Fruit fly (Drosophila melanogaster): ENCODE results near the gene CG43439.
A peak's percentile ranks its signal among the peaks of the same experiment; 100 is the strongest.

The CG43439 gene

dm6 chr3L:6984486-6984885 is at the start of gene CG43439, which contains the start of gene CG32388:
TSS of gene CG43439 (minus strand) at chr3L:6984586.
TSS of gene CG32388 (minus strand) at chr3L:6984586.
- TF ChIP-seq CG14655 (GFP tag; optimal IDR thresholded peaks at IDR 0.05) (no peak), Pif1A (GFP tag; optimal IDR thresholded peaks at IDR 0.05) (no peak), CG8159 (tag; optimal IDR thresholded peaks at IDR 0.05) (no peak), CG8301 (tag; optimal IDR thresholded peaks at IDR 0.05) (no peak), fd96Ca (GFP tag; IDR thresholded peaks at IDR 0.05) (no peak), Snoo (tag; optimal IDR thresholded peaks at IDR 0.05) (no peak), gl (tag; optimal IDR thresholded peaks at IDR 0.05) (no peak), CG4496 (GFP tag; IDR thresholded peaks at IDR 0.05) (no peak), CG15710 (tag; optimal IDR thresholded peaks at IDR 0.05) (no peak), Pif1B (GFP tag; optimal IDR thresholded peaks at IDR 0.05) (no peak), Ets98B (GFP tag; IDR thresholded peaks at IDR 0.05) (no peak), CG32121 (GFP tag; IDR thresholded peaks at IDR 0.05) (no peak), D1 (tag; optimal IDR thresholded peaks at IDR 0.05) (no peak), CG12605 (GFP tag; IDR thresholded peaks at IDR 0.05) (no peak), CG10348 (GFP tag; IDR thresholded peaks at IDR 0.05) (no peak), CG13204 (GFP tag; optimal IDR thresholded peaks at IDR 0.05) (no peak)

- no peak for TF ChIP-seq CG14655 (GFP tag; optimal IDR thresholded peaks at IDR 0.05)
- TF ChIP-seq EcR (GFP tag; optimal IDR thresholded peaks at IDR 0.05) = no peak
- no peak for TF ChIP-seq Snoo (tag; optimal IDR thresholded peaks at IDR 0.05)
- no peak for TF ChIP-seq CG34367 (tag; optimal IDR thresholded peaks at IDR 0.05)
- TF ChIP-seq CG4496 (GFP tag; IDR thresholded peaks at IDR 0.05) = no peak
- TF ChIP-seq CG8159 (tag; optimal IDR thresholded peaks at IDR 0.05) = no peak
- TF ChIP-seq CG15710 (tag; optimal IDR thresholded peaks at IDR 0.05) = no peak
- no peak for TF ChIP-seq CG32121 (GFP tag; IDR thresholded peaks at IDR 0.05)
- TF ChIP-seq CG10348 (GFP tag; IDR thresholded peaks at IDR 0.05) = no peak
- no peak for TF ChIP-seq gl (tag; optimal IDR thresholded peaks at IDR 0.05)
- no peak for TF ChIP-seq CG9948 (tag; optimal IDR thresholded peaks at IDR 0.05)
- no peak for TF ChIP-seq D1 (tag; optimal IDR thresholded peaks at IDR 0.05)
- TF ChIP-seq Ets98B (GFP tag; IDR thresholded peaks at IDR 0.05) = no peak
- no peak for TF ChIP-seq rn (GFP tag; IDR thresholded peaks at IDR 0.05)
- no peak for TF ChIP-seq CG13204 (GFP tag; optimal IDR thresholded peaks at IDR 0.05)
- TF ChIP-seq CG12605 (GFP tag; IDR thresholded peaks at IDR 0.05) = no peak
- TF ChIP-seq Pif1A (GFP tag; optimal IDR thresholded peaks at IDR 0.05) = no peak
- TF ChIP-seq fd96Ca (GFP tag; IDR thresholded peaks at IDR 0.05) = no peak
- no peak for TF ChIP-seq Pif1B (GFP tag; optimal IDR thresholded peaks at IDR 0.05)
- TF ChIP-seq CG17806 (tag; optimal IDR thresholded peaks at IDR 0.05) = no peak
These were observed 42.3 kb upstream of the CG43439 start, which contains the start of gene CG17744 for dm6 chr3L:7026694-7027093. TSS of gene CG17744 (minus strand) at chr3L:7026794.

dm6 chr3L:7013568-7014305 is 29.4 kb upstream of the CG43439 start:
- TF ChIP-seq CG32121 (GFP tag; IDR thresholded peaks at IDR 0.05) = peak; percentile 65
- peak; percentile 81 for TF ChIP-seq CG4496 (GFP tag; IDR thresholded peaks at IDR 0.05)
- no peak for TF ChIP-seq CG34367 (tag; optimal IDR thresholded peaks at IDR 0.05)
- TF ChIP-seq fd96Ca (GFP tag; IDR thresholded peaks at IDR 0.05) = peak; percentile 49; the same call in 1 of the 3 replicates
- no peak for TF ChIP-seq rn (GFP tag; IDR thresholded peaks at IDR 0.05)
- peak; percentile 72 for TF ChIP-seq Ets98B (GFP tag; IDR thresholded peaks at IDR 0.05)
- peak; percentile 23 for TF ChIP-seq Pif1A (GFP tag; optimal IDR thresholded peaks at IDR 0.05)

- TF ChIP-seq CG9948 (tag; optimal IDR thresholded peaks at IDR 0.05) = no peak
- TF ChIP-seq Snoo (tag; optimal IDR thresholded peaks at IDR 0.05) = no peak
- no peak for TF ChIP-seq CG15710 (tag; optimal IDR thresholded peaks at IDR 0.05)
- no peak for TF ChIP-seq CG8301 (tag; optimal IDR thresholded peaks at IDR 0.05)
- no peak for TF ChIP-seq CG4496 (GFP tag; IDR thresholded peaks at IDR 0.05)
- TF ChIP-seq fd96Ca (GFP tag; IDR thresholded peaks at IDR 0.05) = no peak
- TF ChIP-seq rn (GFP tag; IDR thresholded peaks at IDR 0.05) = no peak
- TF ChIP-seq Pif1B (GFP tag; optimal IDR thresholded peaks at IDR 0.05) = no peak
- no peak for TF ChIP-seq CG32121 (GFP tag; IDR thresholded peaks at IDR 0.05)
- TF ChIP-seq CG34367 (tag; optimal IDR thresholded peaks at IDR 0.05) = no peak
- TF ChIP-seq D1 (tag; optimal IDR thresholded peaks at IDR 0.05) = no peak
- TF ChIP-seq gl (tag; optimal IDR thresholded peaks at IDR 0.05) = no peak
- TF ChIP-seq CG17806 (tag; optimal IDR thresholded peaks at IDR 0.05) = no peak
- no peak for TF ChIP-seq Ets98B (GFP tag; IDR thresholded peaks at IDR 0.05)
These were observed 27.9 kb upstream of the CG43439 start for dm6 chr3L:7012271-7012670.

dm6 chr3L:7009886-7010285 is 25.5 kb upstream of the CG43439 start:
- TF ChIP-seq fd96Ca (GFP tag; IDR thresholded peaks at IDR 0.05) (no peak), Pif1B (GFP tag; optimal IDR thresholded peaks at IDR 0.05) (no peak), CG14655 (GFP tag; optimal IDR thresholded peaks at IDR 0.05) (no peak), D1 (tag; optimal IDR thresholded peaks at IDR 0.05) (no peak), CG17806 (tag; optimal IDR thresholded peaks at IDR 0.05) (no peak), CG8301 (tag; optimal IDR thresholded peaks at IDR 0.05) (no peak), Pif1A (GFP tag; optimal IDR thresholded peaks at IDR 0.05) (no peak), CG13204 (GFP tag; optimal IDR thresholded peaks at IDR 0.05) (no peak), CG15710 (tag; optimal IDR thresholded peaks at IDR 0.05) (no peak), gl (tag; optimal IDR thresholded peaks at IDR 0.05) (no peak), Snoo (tag; optimal IDR thresholded peaks at IDR 0.05) (no peak), CG9948 (tag; optimal IDR thresholded peaks at IDR 0.05) (no peak)

dm6 chr3L:7009411-7009810 is 25.0 kb upstream of the CG43439 start:
- no peak for TF ChIP-seq CG13204 (GFP tag; optimal IDR thresholded peaks at IDR 0.05)
- TF ChIP-seq CG14655 (GFP tag; optimal IDR thresholded peaks at IDR 0.05) = peak; percentile 47
- no peak for TF ChIP-seq fd96Ca (GFP tag; IDR thresholded peaks at IDR 0.05)
- TF ChIP-seq D1 (tag; optimal IDR thresholded peaks at IDR 0.05) = no peak
- no peak for TF ChIP-seq CG34367 (tag; optimal IDR thresholded peaks at IDR 0.05)
- TF ChIP-seq CG17806 (tag; optimal IDR thresholded peaks at IDR 0.05) = peak; percentile 5
- TF ChIP-seq CG8301 (tag; optimal IDR thresholded peaks at IDR 0.05) = no peak
- no peak for TF ChIP-seq rn (GFP tag; IDR thresholded peaks at IDR 0.05)
- TF ChIP-seq gl (tag; optimal IDR thresholded peaks at IDR 0.05) = no peak
- peak; percentile 43 for TF ChIP-seq CG9948 (tag; optimal IDR thresholded peaks at IDR 0.05)
- TF ChIP-seq EcR (GFP tag; optimal IDR thresholded peaks at IDR 0.05) = no peak
- TF ChIP-seq CG4496 (GFP tag; IDR thresholded peaks at IDR 0.05) = no peak
- no peak for TF ChIP-seq CG12605 (GFP tag; IDR thresholded peaks at IDR 0.05)
- TF ChIP-seq CG32121 (GFP tag; IDR thresholded peaks at IDR 0.05) = no peak
- no peak for TF ChIP-seq Snoo (tag; optimal IDR thresholded peaks at IDR 0.05)
- peak; percentile 63 for TF ChIP-seq CG8159 (tag; optimal IDR thresholded peaks at IDR 0.05)
- no peak for TF ChIP-seq Ets98B (GFP tag; IDR thresholded peaks at IDR 0.05)
- no peak for TF ChIP-seq Pif1B (GFP tag; optimal IDR thresholded peaks at IDR 0.05)
- peak; percentile 53 for TF ChIP-seq CG15710 (tag; optimal IDR thresholded peaks at IDR 0.05)
- no peak for TF ChIP-seq Pif1A (GFP tag; optimal IDR thresholded peaks at IDR 0.05)
- no peak for TF ChIP-seq CG10348 (GFP tag; IDR thresholded peaks at IDR 0.05)
